Worm (Caenorhabditis elegans) whole organism, late embryonic: Measurements from ENCODE around the gene AC7.3.

ENCODE experiments used
- K09A11.1 ChIP-seq: sonication (generic microtip); optimal IDR thresholded peaks from 2 replicates; lab custom pipeline; 2017; ENCODE audit warnings: antibody characterized with exemption, mild to moderate bottlenecking, missing genetic modification characterization, missing compliant biosample characterization; ENCODE audit not compliant: insufficient read depth
- Y22D7AL.16 ChIP-seq: sonication (generic microtip); optimal IDR thresholded peaks from 2 replicates; lab custom pipeline; 2016; ENCODE audit warnings: missing genetic modification characterization, missing compliant biosample characterization
- ama-1 ChIP-seq: fragments of 150-350 bp; optimal IDR thresholded peaks from 2 replicates; lab custom pipeline; 2014
- ceh-14 ChIP-seq: sonication (generic microtip); optimal IDR thresholded peaks from 2 replicates; lab custom pipeline; 2016; ENCODE audit warnings: missing genotype, missing genetic modification characterization, missing compliant biosample characterization
- ceh-22 ChIP-seq: sonication (generic microtip); optimal IDR thresholded peaks from 2 replicates; lab custom pipeline; 2017; ENCODE audit warnings: missing biosample characterization, missing genetic modification characterization
- ceh-24 ChIP-seq: sonication (generic microtip); optimal IDR thresholded peaks from 2 replicates; lab custom pipeline; 2016; ENCODE audit warnings: mild to moderate bottlenecking, missing genetic modification characterization, missing compliant biosample characterization
- ceh-9 ChIP-seq: sonication (generic microtip); optimal IDR thresholded peaks from 2 replicates; lab custom pipeline; 2016; ENCODE audit warnings: mild to moderate bottlenecking, missing genetic modification characterization, inconsistent platforms, missing compliant biosample characterization
- dve-1 ChIP-seq: sonication (generic microtip); optimal IDR thresholded peaks from 2 replicates; lab custom pipeline; 2017; ENCODE audit warnings: antibody characterized with exemption, mild to moderate bottlenecking, missing genetic modification characterization, missing compliant biosample characterization
- ets-4 ChIP-seq: sonication (generic microtip); optimal IDR thresholded peaks from 2 replicates; lab custom pipeline; 2016; ENCODE audit warnings: missing genetic modification characterization, missing compliant biosample characterization
- fax-1 ChIP-seq: sonication (generic microtip); optimal IDR thresholded peaks from 2 replicates; lab custom pipeline; 2016; ENCODE audit warnings: missing genotype, missing genetic modification characterization, missing compliant biosample characterization
- fkh-10 ChIP-seq: fragments of 150-350 bp; optimal IDR thresholded peaks from 2 replicates; lab custom pipeline; 2014; ENCODE audit warnings: missing biosample characterization, missing genetic modification reagents, missing genetic modification characterization
- gmeb-2 ChIP-seq: sonication (generic microtip); optimal IDR thresholded peaks from 2 replicates; lab custom pipeline; 2016; ENCODE audit warnings: missing genetic modification characterization, inconsistent platforms, missing compliant biosample characterization
- hlh-13 ChIP-seq: fragments of 200-800 bp; sonication (Bioruptor generic); optimal IDR thresholded peaks from 2 replicates; lab custom pipeline; 2018; ENCODE audit warnings: mild to moderate bottlenecking, missing genetic modification characterization, missing compliant biosample characterization
- hlh-15 ChIP-seq: sonication (generic microtip); optimal IDR thresholded peaks from 2 replicates; lab custom pipeline; 2016; ENCODE audit warnings: missing genetic modification characterization, missing compliant biosample characterization
- hlh-30 ChIP-seq: sonication (generic microtip); optimal IDR thresholded peaks from 2 replicates; lab custom pipeline; 2017; ENCODE audit warnings: antibody characterized with exemption, missing genetic modification characterization, missing compliant biosample characterization; ENCODE audit not compliant: insufficient read depth
- lim-6 ChIP-seq: sonication (generic microtip); optimal IDR thresholded peaks from 2 replicates; lab custom pipeline; 2016; ENCODE audit warnings: missing genetic modification characterization, missing compliant biosample characterization
- lin-11 ChIP-seq: fragments of 200-800 bp; sonication (Bioruptor generic); optimal IDR thresholded peaks from 2 replicates; lab custom pipeline; 2018; ENCODE audit warnings: mild to moderate bottlenecking, missing genetic modification characterization, missing compliant biosample characterization
- nhr-11 ChIP-seq: fragments of 150-350 bp; optimal IDR thresholded peaks from 2 replicates; lab custom pipeline; 2014; ENCODE audit warnings: missing biosample characterization, missing genetic modification characterization
- odd-2 ChIP-seq: sonication (generic microtip); optimal IDR thresholded peaks from 2 replicates; lab custom pipeline; 2017; ENCODE audit warnings: antibody characterized with exemption, mild to moderate bottlenecking, missing genetic modification characterization, missing compliant biosample characterization
- pat-9 ChIP-seq: fragments of 200-800 bp; sonication (Bioruptor generic); optimal IDR thresholded peaks from 2 replicates; lab custom pipeline; 2018; ENCODE audit warnings: mild to moderate bottlenecking, missing genetic modification characterization, moderate library complexity, missing compliant biosample characterization
- rnt-1 ChIP-seq: sonication (generic microtip); optimal IDR thresholded peaks from 2 replicates; lab custom pipeline; 2016; ENCODE audit warnings: missing genetic modification characterization, missing compliant biosample characterization
- sdc-2 ChIP-seq: sonication (generic microtip); optimal IDR thresholded peaks from 2 replicates; lab custom pipeline; 2016; ENCODE audit warnings: missing genotype, missing genetic modification characterization, missing compliant biosample characterization
- sox-2 ChIP-seq: fragments of 200-800 bp; sonication (Bioruptor generic); IDR thresholded peaks from 2 replicates; pipeline ENCODE4 v1.3.6; 2022; ENCODE audit warnings: missing genetic modification reagents, missing genetic modification characterization, missing compliant biosample characterization
- tbx-2 ChIP-seq: sonication (generic microtip); optimal IDR thresholded peaks from 2 replicates; lab custom pipeline; 2016; ENCODE audit warnings: missing genetic modification characterization, missing compliant biosample characterization
- zip-5 ChIP-seq: sonication (generic microtip); optimal IDR thresholded peaks from 2 replicates; lab custom pipeline; 2016; ENCODE audit warnings: missing genetic modification characterization, missing compliant biosample characterization

The AC7.3 gene

ce11 chrIV:5157226-5157625, 45.6 kb downstream of the AC7.3 start, which contains the start of gene C24D10.49:
TSS of gene C24D10.49 (minus strand) at chrIV:5157326.
- TF ChIP-seq ceh-22 (tag; lab: Kevin White, UChicago) = no peak
- TF ChIP-seq lim-6 (tag; lab: Kevin White, UChicago) = no peak
- TF ChIP-seq dve-1 (tag; lab: Kevin White, UChicago) = no peak
- TF ChIP-seq lin-11 (tag; lab: Kevin White, UChicago) = no peak
- TF ChIP-seq Y22D7AL.16 = no peak
- TF ChIP-seq sox-2 (GFP tag; lab: Robert Waterston, UW) = no peak
- TF ChIP-seq tbx-2 (tag; lab: Kevin White, UChicago) = no peak
- TF ChIP-seq zip-5 (tag; lab: Kevin White, UChicago) = no peak
- TF ChIP-seq hlh-13 (GFP tag; lab: Kevin White, UChicago) = no peak
- TF ChIP-seq ceh-9 (tag; lab: Kevin White, UChicago) = no peak
- TF ChIP-seq sdc-2 (tag; lab: Kevin White, UChicago) = no peak
- no peak for TF ChIP-seq fkh-10 (GFP tag; lab: Kevin White, UChicago)

- TF ChIP-seq hlh-30 (tag; lab: Kevin White, UChicago) (no peak), fax-1 (tag; lab: Kevin White, UChicago) (no peak), sox-2 (GFP tag; lab: Robert Waterston, UW) (no peak), ceh-14 (tag; lab: Kevin White, UChicago) (no peak), ama-1 (lab: Kevin White, UChicago) (no peak), gmeb-2 (no peak), K09A11.1 (tag; lab: Kevin White, UChicago) (no peak), fkh-10 (GFP tag; lab: Kevin White, UChicago) (no peak), ceh-24 (no peak), ets-4 (tag; lab: Kevin White, UChicago) (no peak), ceh-9 (tag; lab: Kevin White, UChicago) (no peak), odd-2 (tag; lab: Kevin White, UChicago) (no peak), rnt-1 (tag; lab: Kevin White, UChicago) (no peak), lin-11 (tag; lab: Kevin White, UChicago) (no peak), Y22D7AL.16 (no peak), dve-1 (tag; lab: Kevin White, UChicago) (no peak), tbx-2 (tag; lab: Kevin White, UChicago) (no peak), hlh-15 (tag; lab: Kevin White, UChicago) (no peak), nhr-11 (no peak), pat-9 (tag; lab: Kevin White, UChicago) (no peak)
Observed at ce11 chrIV:5160171-5160570, 48.5 kb downstream of the AC7.3 start, which contains the start of the genes C24D10.6 and C24D10.4. TSS of gene C24D10.6 (minus strand) at chrIV:5160248. TSS of gene C24D10.4 (plus strand) at chrIV:5160522.
